Worm (Caenorhabditis elegans): ENCODE measurements around the gene T09F5.2.

DNA sequence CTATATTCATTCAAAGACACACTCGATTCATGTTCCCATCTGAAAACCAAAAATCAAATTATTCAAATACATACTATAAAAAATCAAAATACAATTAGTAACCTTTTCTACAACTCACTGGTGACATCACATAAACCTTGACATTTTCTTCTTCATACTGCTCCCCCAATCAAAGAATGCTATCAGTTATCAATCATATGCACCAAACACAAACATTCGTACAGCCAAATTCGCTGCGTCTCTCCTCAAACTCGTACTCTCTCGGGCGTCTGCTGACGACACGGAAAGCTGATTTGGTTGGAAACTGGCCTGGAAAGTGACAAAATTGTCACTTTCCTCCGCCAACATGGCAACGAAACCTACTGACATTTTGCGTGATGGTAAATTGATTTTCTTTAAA, 41.6 kb downstream of the T09F5.2 start, which contains the start of gene plc-2:
- no peak for TF ChIP-seq F13C5.2 (tag; optimal IDR thresholded peaks at IDR 0.05)
- TF ChIP-seq ama-1 (optimal IDR thresholded peaks at IDR 0.05), result no peak
- no peak for TF ChIP-seq B0310.2 (tag; optimal IDR thresholded peaks at IDR 0.05)
- no peak for TF ChIP-seq hmg-4 (GFP tag; optimal IDR thresholded peaks at IDR 0.05)
- no peak for TF ChIP-seq sea-1 (GFP tag; conservative IDR thresholded peaks at IDR 0.05)
- no peak for TF ChIP-seq ets-7 (tag; optimal IDR thresholded peaks at IDR 0.05)
- TF ChIP-seq tra-4 (tag; optimal IDR thresholded peaks at IDR 0.05), result no peak
